Worm (Caenorhabditis elegans) whole organism, young adult: Measurements from ENCODE around the gene nsph-1.1.

ENCODE experiments used
- B0019.2 ChIP-seq: fragments of 200-800 bp; sonication (Bioruptor generic); conservative IDR thresholded peaks from 2 replicates; pipeline ENCODE4 v1.3.6; 2022; ENCODE audit warnings: missing genetic modification reagents, missing genetic modification characterization, missing compliant biosample characterization
- B0261.1 ChIP-seq: sonication (generic microtip); optimal IDR thresholded peaks from 2 replicates; lab custom pipeline; 2016; ENCODE audit warnings: mild to moderate bottlenecking, missing genetic modification characterization, moderate library complexity, missing compliant biosample characterization
- F37B4.10 ChIP-seq: fragments of 200-800 bp; sonication (Bioruptor generic); IDR thresholded peaks from 2 replicates; pipeline ENCODE4 v1.3.6; 2022; ENCODE audit warnings: missing genetic modification characterization, missing compliant biosample characterization
- F49E8.2 ChIP-seq: sonication (generic microtip); optimal IDR thresholded peaks from 3 replicates; lab custom pipeline; 2017; ENCODE audit warnings: missing genetic modification characterization, mild to moderate bottlenecking, missing compliant biosample characterization, antibody characterized with exemption, moderate library complexity; ENCODE audit not compliant: insufficient read depth
- F55B11.4 ChIP-seq: sonication (generic microtip); optimal IDR thresholded peaks from 2 replicates; lab custom pipeline; 2016; ENCODE audit warnings: missing compliant biosample characterization, missing genetic modification characterization, borderline replicate concordance; ENCODE audit not compliant: insufficient read depth
- F57A8.1 ChIP-seq: fragments of 200-800 bp; sonication (Bioruptor generic); optimal IDR thresholded peaks from 2 replicates; lab custom pipeline; 2018; ENCODE audit warnings: mild to moderate bottlenecking, missing genetic modification characterization, moderate library complexity, missing compliant biosample characterization
- F57C9.4 ChIP-seq: sonication (generic microtip); optimal IDR thresholded peaks from 2 replicates; lab custom pipeline; 2017; ENCODE audit warnings: mild to moderate bottlenecking, missing genetic modification characterization, missing compliant biosample characterization
- K11D2.4 ChIP-seq: fragments of 200-800 bp; sonication (Bioruptor generic); IDR thresholded peaks from 2 replicates; pipeline ENCODE4 v1.3.6; 2022; ENCODE audit warnings: missing genetic modification reagents, missing genetic modification characterization, missing compliant biosample characterization
- T26A5.8 ChIP-seq: sonication (generic microtip); optimal IDR thresholded peaks from 2 replicates; lab custom pipeline; 2016; ENCODE audit warnings: missing genetic modification characterization, missing compliant biosample characterization
- Y95B8A.8 ChIP-seq: fragments of 200-800 bp; sonication (Bioruptor generic); IDR thresholded peaks from 2 replicates; pipeline ENCODE4 v1.3.6; 2022; ENCODE audit warnings: missing genetic modification reagents, missing genetic modification characterization, missing compliant biosample characterization
- ama-1 ChIP-seq, 3 experiments: fragments of 150-350 bp in 1 of 3; sonication (generic microtip) in 2 of 3; optimal IDR thresholded peaks; 2 replicates each; lab custom pipeline; 2014 to 2018; ENCODE audit warnings: missing biosample characterization in 2 of 3, missing genetic modification characterization in 2 of 3, missing genetic modification reagents in 2 of 3
- aptf-3 ChIP-seq: fragments of 200-800 bp; sonication (Bioruptor generic); IDR thresholded peaks from 2 replicates; pipeline ENCODE4 v1.3.6; 2022; ENCODE audit warnings: missing genetic modification characterization, missing compliant biosample characterization
- attf-5 ChIP-seq: fragments of 200-800 bp; sonication (Bioruptor generic); optimal IDR thresholded peaks from 2 replicates; lab custom pipeline; 2018; ENCODE audit warnings: mild to moderate bottlenecking, missing genetic modification characterization, missing compliant biosample characterization
- chd-7 ChIP-seq: sonication (generic microtip); optimal IDR thresholded peaks from 2 replicates; lab custom pipeline; 2016; ENCODE audit warnings: mild to moderate bottlenecking, missing genetic modification characterization, moderate library complexity, missing compliant biosample characterization
- dpff-1 ChIP-seq: sonication (generic microtip); optimal IDR thresholded peaks from 2 replicates; lab custom pipeline; 2017; ENCODE audit warnings: mild to moderate bottlenecking, missing genetic modification characterization, missing compliant biosample characterization
- efl-1 ChIP-seq: fragments of 150-350 bp; optimal IDR thresholded peaks from 2 replicates; lab custom pipeline; 2014; ENCODE audit warnings: missing biosample characterization, missing genetic modification reagents, missing genetic modification characterization
- fkh-3 ChIP-seq: sonication (generic microtip); optimal IDR thresholded peaks from 2 replicates; lab custom pipeline; 2016; ENCODE audit warnings: mild to moderate bottlenecking, missing genetic modification characterization, missing compliant biosample characterization
- gei-17 ChIP-seq: fragments of 200-800 bp; sonication (Bioruptor generic); optimal IDR thresholded peaks from 2 replicates; lab custom pipeline; 2018; ENCODE audit warnings: mild to moderate bottlenecking, missing genetic modification characterization, missing compliant biosample characterization
- hlh-12 ChIP-seq: sonication (generic microtip); optimal IDR thresholded peaks from 2 replicates; lab custom pipeline; 2016; ENCODE audit warnings: missing genetic modification characterization, missing compliant biosample characterization
- hmg-1.2 ChIP-seq: fragments of 200-800 bp; sonication (Bioruptor generic); IDR thresholded peaks from 2 replicates; pipeline ENCODE4 v1.3.6; 2022; ENCODE audit warnings: missing genetic modification reagents, missing genetic modification characterization, missing compliant biosample characterization
- hsf-1 ChIP-seq: fragments of 200-800 bp; sonication (Bioruptor generic); IDR thresholded peaks from 2 replicates; pipeline ENCODE4 v1.3.6; 2022; ENCODE audit warnings: missing genetic modification reagents, missing genetic modification characterization, missing compliant biosample characterization
- let-526 ChIP-seq: fragments of 200-800 bp; sonication (Bioruptor generic); IDR thresholded peaks from 2 replicates; pipeline ENCODE4 v1.3.6; 2022; ENCODE audit warnings: missing genetic modification reagents, missing genetic modification characterization, missing compliant biosample characterization
- let-607 ChIP-seq, 2 experiments: fragments of 200-800 bp in 1 of 2; sonication (Bioruptor generic) in 1 of 2; sonication (generic microtip) in 1 of 2; optimal IDR thresholded peaks; 2 replicates each; lab custom pipeline; 2016 to 2018; ENCODE audit warnings: mild to moderate bottlenecking in 2 of 2, missing compliant biosample characterization in 2 of 2, missing genetic modification characterization in 2 of 2, moderate library complexity in 2 of 2, missing genotype in 1 of 2
- lin-26 ChIP-seq: fragments of 200-800 bp; sonication (Bioruptor generic); IDR thresholded peaks from 2 replicates; pipeline ENCODE4 v1.3.6; 2022; ENCODE audit warnings: missing genetic modification reagents, missing genetic modification characterization, missing compliant biosample characterization
- lin-40 ChIP-seq: sonication (generic microtip); optimal IDR thresholded peaks from 2 replicates; lab custom pipeline; 2016; ENCODE audit warnings: missing genetic modification characterization, mild to moderate bottlenecking, missing compliant biosample characterization, missing genotype, missing genetic modification reagents
- lsl-1 ChIP-seq: fragments of 200-800 bp; sonication (Bioruptor generic); optimal IDR thresholded peaks from 2 replicates; lab custom pipeline; 2018; ENCODE audit warnings: mild to moderate bottlenecking, missing genetic modification characterization, moderate library complexity, missing compliant biosample characterization
- mxl-1 ChIP-seq: sonication (generic microtip); optimal IDR thresholded peaks from 2 replicates; lab custom pipeline; 2016; ENCODE audit warnings: missing genetic modification characterization, missing compliant biosample characterization
- nhr-27 ChIP-seq: fragments of 200-800 bp; sonication (Bioruptor generic); optimal IDR thresholded peaks from 2 replicates; lab custom pipeline; 2018; ENCODE audit warnings: mild to moderate bottlenecking, missing genetic modification characterization, moderate library complexity, missing compliant biosample characterization
- sptf-2 ChIP-seq: fragments of 200-800 bp; sonication (Bioruptor generic); optimal IDR thresholded peaks from 2 replicates; lab custom pipeline; 2018; ENCODE audit warnings: mild to moderate bottlenecking, missing genetic modification characterization, missing compliant biosample characterization
- tbx-9 ChIP-seq: sonication (generic microtip); optimal IDR thresholded peaks from 2 replicates; lab custom pipeline; 2016; ENCODE audit warnings: borderline replicate concordance, missing genetic modification characterization, inconsistent platforms, missing compliant biosample characterization
- tlf-1 ChIP-seq: fragments of 200-800 bp; sonication (Bioruptor generic); optimal IDR thresholded peaks from 2 replicates; lab custom pipeline; 2018; ENCODE audit warnings: mild to moderate bottlenecking, missing genetic modification characterization, missing compliant biosample characterization
- unc-130 ChIP-seq: sonication (generic microtip); optimal IDR thresholded peaks from 2 replicates; lab custom pipeline; 2016; ENCODE audit warnings: missing genetic modification reagents, missing genetic modification characterization, missing compliant biosample characterization
- zim-3 ChIP-seq: sonication (generic microtip); optimal IDR thresholded peaks from 2 replicates; lab custom pipeline; 2017; ENCODE audit warnings: mild to moderate bottlenecking, missing genetic modification characterization, moderate library complexity, missing compliant biosample characterization
- ztf-25 ChIP-seq: fragments of 200-800 bp; sonication (Bioruptor generic); IDR thresholded peaks from 2 replicates; pipeline ENCODE4 v1.3.6; 2022; ENCODE audit warnings: missing genetic modification reagents, missing genetic modification characterization, missing compliant biosample characterization
- ztf-26 ChIP-seq: sonication (generic microtip); optimal IDR thresholded peaks from 2 replicates; lab custom pipeline; 2017; ENCODE audit warnings: missing genetic modification characterization, missing compliant biosample characterization
- ztf-6 ChIP-seq: fragments of 200-800 bp; sonication (Bioruptor generic); IDR thresholded peaks from 2 replicates; pipeline ENCODE4 v1.3.6; 2022; ENCODE audit warnings: missing genetic modification reagents, missing genetic modification characterization, missing compliant biosample characterization

nsph-1.1 gene

DNA sequence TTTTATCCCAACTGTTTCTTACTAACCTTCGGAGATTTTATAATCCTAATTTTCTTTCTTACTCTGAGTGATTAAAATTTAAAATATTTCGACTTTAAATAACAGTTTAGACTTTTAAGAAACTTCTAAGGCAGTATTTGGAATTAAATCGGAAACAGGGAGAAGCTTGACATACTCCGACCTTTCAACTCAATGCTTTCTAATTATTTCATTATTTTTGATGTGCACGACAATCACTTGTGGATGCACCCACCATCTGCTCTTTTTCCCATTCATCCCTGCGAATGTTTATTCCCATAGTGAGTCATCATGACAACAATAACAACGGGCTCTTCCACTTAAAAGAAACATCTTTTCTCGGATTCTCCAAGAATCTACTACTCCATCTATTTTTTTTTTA is 17.9 kb upstream of the nsph-1.1 start:
- TF ChIP-seq let-526 (GFP tag; lab: Robert Waterston, UW) (no peak), zim-3 (no peak), chd-7 (tag; lab: Kevin White, UChicago) (no peak), let-607 (tag; optimal IDR thresholded peaks at IDR 0.05; lab: Kevin White, UChicago) (no peak), tbx-9 (tag; lab: Kevin White, UChicago) (no peak), ztf-26 (tag; lab: Kevin White, UChicago) (no peak), T26A5.8 (tag; lab: Kevin White, UChicago) (no peak), hmg-1.2 (GFP tag; lab: Robert Waterston, UW) (no peak), F57C9.4 (tag; lab: Kevin White, UChicago) (no peak)

DNA sequence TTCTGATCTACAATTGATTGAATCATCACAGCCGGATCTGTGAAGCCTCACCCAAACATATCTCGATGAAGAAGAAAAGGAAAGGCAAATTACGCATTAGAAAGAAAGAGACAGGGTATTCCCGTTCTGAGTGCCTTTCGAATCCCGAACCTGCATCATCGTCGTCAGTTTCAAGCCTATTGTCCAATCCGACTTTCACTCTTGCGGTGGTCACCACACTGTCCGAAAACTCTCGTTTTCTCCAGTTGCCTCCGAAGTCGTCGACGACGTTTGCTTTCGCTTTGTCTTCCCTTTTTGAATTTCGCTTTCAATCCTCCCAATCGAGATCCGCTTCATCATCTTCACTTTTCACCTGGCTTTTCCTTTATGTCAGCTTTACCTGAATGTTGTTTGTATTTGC is 17.5 kb upstream of the nsph-1.1 start:
- TF ChIP-seq nhr-27 (tag; lab: Kevin White, UChicago) (no peak), hlh-12 (tag; lab: Kevin White, UChicago) (no peak), tlf-1 (GFP tag; lab: Kevin White, UChicago) (no peak), lin-26 (no peak), B0261.1 (tag; lab: Kevin White, UChicago) (no peak), mxl-1 (no peak), efl-1 (GFP tag; lab: Kevin White, UChicago) (no peak), fkh-3 (no peak), ztf-25 (GFP tag; lab: Robert Waterston, UW) (no peak)

DNA sequence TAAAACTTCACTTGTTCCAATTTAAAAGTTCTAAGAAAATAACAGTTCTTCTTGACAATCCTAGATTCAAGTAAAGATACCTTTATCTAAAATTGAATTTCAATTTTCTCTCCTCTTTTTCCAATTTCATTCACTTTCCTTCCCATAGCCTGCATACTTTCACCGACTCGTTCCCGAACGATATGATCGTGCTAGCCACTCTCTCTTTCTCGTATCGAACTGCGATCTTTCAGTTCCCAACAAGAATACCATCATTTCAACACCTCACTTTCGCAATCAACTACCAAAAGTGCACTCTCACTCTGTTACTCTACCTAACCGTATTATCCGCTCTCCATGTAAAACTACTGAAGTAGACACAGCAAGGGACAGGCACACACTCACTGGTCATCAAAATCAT is 16.5 kb upstream of the nsph-1.1 start:
- no peak for TF ChIP-seq dpff-1 (tag; lab: Kevin White, UChicago)
- TF ChIP-seq hsf-1 (GFP tag; lab: Robert Waterston, UW), result no peak
- TF ChIP-seq K11D2.4, result no peak
- TF ChIP-seq F57A8.1 (GFP tag; lab: Kevin White, UChicago), result no peak
- TF ChIP-seq F55B11.4 (tag; lab: Kevin White, UChicago), result no peak
- no peak for TF ChIP-seq unc-130 (GFP tag; lab: Kevin White, UChicago)
- TF ChIP-seq tlf-1 (GFP tag; lab: Kevin White, UChicago), result no peak
- TF ChIP-seq gei-17, result no peak
- TF ChIP-seq sptf-2 (GFP tag; lab: Kevin White, UChicago), result no peak
- TF ChIP-seq lin-40 (tag; lab: Kevin White, UChicago), result no peak
- no peak for TF ChIP-seq ztf-25 (GFP tag; lab: Robert Waterston, UW)
- no peak for TF ChIP-seq ama-1 (optimal IDR thresholded peaks at IDR 0.05; lab: Kevin White, UChicago)
- TF ChIP-seq ama-1 (GFP tag; optimal IDR thresholded peaks at IDR 0.05; lab: Kevin White, UChicago), result no peak
- no peak for TF ChIP-seq attf-5 (GFP tag; lab: Kevin White, UChicago)
- TF ChIP-seq B0019.2 (GFP tag; lab: Robert Waterston, UW), result no peak
- no peak for TF ChIP-seq F37B4.10 (GFP tag; lab: Robert Waterston, UW)
- no peak for TF ChIP-seq Y95B8A.8 (GFP tag; lab: Robert Waterston, UW)
- no peak for TF ChIP-seq lsl-1 (GFP tag; lab: Kevin White, UChicago)
- TF ChIP-seq F49E8.2 (tag; lab: Kevin White, UChicago), result no peak
- no peak for TF ChIP-seq ztf-6 (GFP tag; lab: Robert Waterston, UW)
- TF ChIP-seq aptf-3 (GFP tag; lab: Robert Waterston, UW), result no peak
